Worm (Caenorhabditis elegans) whole organism, L3 larva: Measurements from ENCODE around the gene frpr-10.

Experiments
- aly-2 ChIP-seq: fragments of 150-350 bp; optimal IDR thresholded peaks from 2 replicates; lab custom pipeline; 2014; ENCODE audit warnings: missing biosample characterization, missing genetic modification characterization
- ceh-9 ChIP-seq: sonication (generic microtip); optimal IDR thresholded peaks from 2 replicates; lab custom pipeline; 2018; ENCODE audit warnings: missing biosample characterization, missing genetic modification characterization
- nfya-1 ChIP-seq: sonication (generic microtip); optimal IDR thresholded peaks from 2 replicates; lab custom pipeline; 2017; ENCODE audit warnings: missing genetic modification characterization, mild to moderate bottlenecking, missing compliant biosample characterization, antibody characterized with exemption, moderate library complexity; ENCODE audit not compliant: insufficient read depth
- nhr-76 ChIP-seq: fragments of 150-350 bp; sonication (generic microtip); optimal IDR thresholded peaks from 5 replicates; lab custom pipeline; 2014; ENCODE audit warnings: missing biosample characterization, missing genetic modification characterization
- skn-1 ChIP-seq: fragments of 150-350 bp; optimal IDR thresholded peaks from 2 replicates; lab custom pipeline; 2014; ENCODE audit warnings: missing biosample characterization, missing genetic modification characterization

- TF ChIP-seq ceh-9 (tag; lab: Kevin White, UChicago), result no peak
- no peak for TF ChIP-seq nfya-1 (tag; lab: Kevin White, UChicago)
- no peak for TF ChIP-seq aly-2 (tag; lab: Kevin White, UChicago)
- no peak for TF ChIP-seq nhr-76 (tag; lab: Kevin White, UChicago)
- TF ChIP-seq skn-1 (tag; lab: Kevin White, UChicago), result no peak
Measured at ce11 chrIV:7961889-7962342, 4.3 kb downstream of the frpr-10 start.
